Worm (Caenorhabditis elegans) whole organism, L4 larva: ENCODE measurements around the gene hpr-17.

Experiments
- D1046.2 ChIP-seq: fragments of 200-800 bp; sonication (Bioruptor generic); IDR thresholded peaks from 2 replicates; pipeline ENCODE4 v1.3.6; 2022; ENCODE audit warnings: missing genetic modification characterization, missing compliant biosample characterization
- F10B5.3 ChIP-seq: sonication (generic microtip); optimal IDR thresholded peaks from 2 replicates; lab custom pipeline; 2016; ENCODE audit warnings: mild to moderate bottlenecking, missing genetic modification characterization, missing compliant biosample characterization
- F26F4.8 ChIP-seq: fragments of 200-800 bp; sonication (Bioruptor generic); conservative IDR thresholded peaks from 2 replicates; pipeline ENCODE4 v1.3.6; 2022; ENCODE audit warnings: missing genetic modification characterization, missing compliant biosample characterization
- F37D6.2 ChIP-seq: sonication (generic microtip); optimal IDR thresholded peaks from 2 replicates; lab custom pipeline; 2016; ENCODE audit warnings: mild to moderate bottlenecking, missing genetic modification characterization, missing compliant biosample characterization
- T26A8.4 ChIP-seq: fragments of 200-800 bp; sonication (Bioruptor generic); IDR thresholded peaks from 2 replicates; pipeline ENCODE4 v1.3.6; 2022; ENCODE audit warnings: missing genetic modification characterization, missing compliant biosample characterization
- Y105C5A.15 ChIP-seq: fragments of 200-800 bp; sonication (Bioruptor generic); IDR thresholded peaks from 2 replicates; pipeline ENCODE4 v1.3.6; 2022; ENCODE audit warnings: missing genetic modification characterization, missing compliant biosample characterization
- Y48G9A.11 ChIP-seq: fragments of 200-800 bp; sonication (Bioruptor generic); IDR thresholded peaks from 2 replicates; pipeline ENCODE4 v1.3.6; 2022; ENCODE audit warnings: missing genetic modification reagents, missing genetic modification characterization, missing compliant biosample characterization
- ZK337.2 ChIP-seq: fragments of 200-800 bp; sonication (Bioruptor generic); IDR thresholded peaks from 2 replicates; pipeline ENCODE4 v1.3.6; 2022; ENCODE audit warnings: missing genetic modification reagents, missing genetic modification characterization, missing compliant biosample characterization
- aha-1 ChIP-seq: fragments of 150-350 bp; peaks from one replicate; lab custom pipeline; 2014; ENCODE audit warnings: missing biosample characterization, missing genetic modification characterization
- aly-2 ChIP-seq: sonication (generic microtip); optimal IDR thresholded peaks from 2 replicates; lab custom pipeline; 2018; ENCODE audit warnings: missing biosample characterization, missing genetic modification characterization
- ceh-44 ChIP-seq: fragments of 200-800 bp; sonication (Bioruptor generic); IDR thresholded peaks from 2 replicates; pipeline ENCODE4 v1.3.6; 2022; ENCODE audit warnings: missing genetic modification reagents, missing genetic modification characterization, missing compliant biosample characterization
- ceh-62 ChIP-seq: sonication (generic microtip); optimal IDR thresholded peaks from 2 replicates; lab custom pipeline; 2017; ENCODE audit warnings: missing biosample characterization, missing genetic modification characterization
- ces-1 ChIP-seq: fragments of 150-350 bp; sonication (generic microtip); optimal IDR thresholded peaks from 4 replicates; lab custom pipeline; 2014; ENCODE audit warnings: missing biosample characterization, missing genetic modification reagents, missing genetic modification characterization
- cey-2 ChIP-seq: sonication (generic microtip); optimal IDR thresholded peaks from 3 replicates; lab custom pipeline; 2017; ENCODE audit warnings: missing genetic modification characterization, mild to moderate bottlenecking, missing compliant biosample characterization, antibody characterized with exemption, borderline replicate concordance; ENCODE audit not compliant: insufficient read depth
- daf-19 ChIP-seq: fragments of 200-800 bp; sonication (Bioruptor generic); conservative IDR thresholded peaks from 2 replicates; pipeline ENCODE4 v1.3.6; 2022; ENCODE audit warnings: missing genetic modification characterization, missing compliant biosample characterization
- daf-8 ChIP-seq: fragments of 200-800 bp; sonication (Bioruptor generic); IDR thresholded peaks from 2 replicates; pipeline ENCODE4 v1.3.6; 2022; ENCODE audit warnings: missing genetic modification characterization, missing compliant biosample characterization
- dmd-6 ChIP-seq: fragments of 200-800 bp; sonication (Bioruptor generic); IDR thresholded peaks from 2 replicates; pipeline ENCODE4 v1.3.6; 2022; ENCODE audit warnings: missing genetic modification reagents, missing genetic modification characterization, missing compliant biosample characterization
- dmd-9 ChIP-seq: fragments of 200-800 bp; sonication (Bioruptor generic); IDR thresholded peaks from 2 replicates; pipeline ENCODE4 v1.3.6; 2022; ENCODE audit warnings: missing genetic modification reagents, missing genetic modification characterization, missing compliant biosample characterization
- egl-27 ChIP-seq: sonication (generic microtip); optimal IDR thresholded peaks from 3 replicates; lab custom pipeline; 2017; ENCODE audit warnings: missing biosample characterization, missing genetic modification reagents, missing genetic modification characterization
- egl-43 ChIP-seq: fragments of 200-800 bp; sonication (Bioruptor generic); IDR thresholded peaks from 2 replicates; pipeline ENCODE4 v1.3.6; 2022; ENCODE audit warnings: missing genetic modification reagents, missing genetic modification characterization, missing compliant biosample characterization
- fos-1 ChIP-seq: fragments of 150-350 bp; optimal IDR thresholded peaks from 2 replicates; lab custom pipeline; 2014; ENCODE audit warnings: missing biosample characterization, missing genetic modification characterization
- hif-1 ChIP-seq, 2 experiments: sonication (generic microtip); optimal IDR thresholded peaks; 2 replicates each; lab custom pipeline; 2016 to 2017; ENCODE audit warnings: missing compliant biosample characterization in 2 of 2, missing genetic modification characterization in 2 of 2, missing genetic modification reagents in 2 of 2, missing genotype in 2 of 2, mild to moderate bottlenecking in 1 of 2
- hlh-30 ChIP-seq: sonication (generic microtip); optimal IDR thresholded peaks from 2 replicates; lab custom pipeline; 2017; ENCODE audit warnings: antibody characterized with exemption, mild to moderate bottlenecking, missing genetic modification characterization, missing compliant biosample characterization; ENCODE audit not compliant: insufficient read depth
- hmg-1.1 ChIP-seq: fragments of 200-800 bp; sonication (Bioruptor generic); IDR thresholded peaks from 2 replicates; pipeline ENCODE4 v1.3.6; 2022; ENCODE audit warnings: missing genetic modification reagents, missing genetic modification characterization, missing compliant biosample characterization
- jun-1 ChIP-seq: fragments of 150-350 bp; optimal IDR thresholded peaks from 2 replicates; lab custom pipeline; 2014; ENCODE audit warnings: missing biosample characterization, missing genetic modification reagents, missing genetic modification characterization
- lin-1 ChIP-seq: fragments of 200-800 bp; sonication (Bioruptor generic); IDR thresholded peaks from 2 replicates; pipeline ENCODE4 v1.3.6; 2022; ENCODE audit warnings: missing genetic modification reagents, missing genetic modification characterization, missing compliant biosample characterization
- lin-13 ChIP-seq: fragments of 150-350 bp; optimal IDR thresholded peaks from 2 replicates; lab custom pipeline; 2014; ENCODE audit warnings: missing biosample characterization, missing genetic modification reagents, missing genetic modification characterization
- lin-15B ChIP-seq: fragments of 150-350 bp; sonication (generic microtip); optimal IDR thresholded peaks from 3 replicates; lab custom pipeline; 2014; ENCODE audit warnings: missing biosample characterization, missing genetic modification characterization
- lin-29 ChIP-seq: fragments of 200-800 bp; sonication (Bioruptor generic); IDR thresholded peaks from 2 replicates; pipeline ENCODE4 v1.3.6; 2022; ENCODE audit warnings: missing genetic modification reagents, missing genetic modification characterization, missing compliant biosample characterization
- lin-38 ChIP-seq: fragments of 200-800 bp; sonication (Bioruptor generic); IDR thresholded peaks from 2 replicates; pipeline ENCODE4 v1.3.6; 2022; ENCODE audit warnings: missing genetic modification reagents, missing genetic modification characterization, missing compliant biosample characterization
- madf-5 ChIP-seq, 2 experiments: fragments of 200-800 bp; sonication (Bioruptor generic); IDR thresholded peaks; 2 replicates each; pipeline ENCODE4 v1.3.6; 2022; ENCODE audit warnings: missing compliant biosample characterization in 2 of 2, missing genetic modification characterization in 2 of 2
- madf-9 ChIP-seq: fragments of 200-800 bp; sonication (Bioruptor generic); conservative IDR thresholded peaks from 2 replicates; pipeline ENCODE4 v1.3.6; 2022; ENCODE audit warnings: missing genetic modification reagents, missing genetic modification characterization, missing compliant biosample characterization
- mes-2 ChIP-seq: sonication (generic microtip); optimal IDR thresholded peaks from 2 replicates; lab custom pipeline; 2016; ENCODE audit warnings: missing genotype, mild to moderate bottlenecking, missing genetic modification characterization, missing compliant biosample characterization; ENCODE audit not compliant: poor library complexity, severe bottlenecking
- mxl-3 ChIP-seq: fragments of 200-800 bp; sonication (Bioruptor generic); optimal IDR thresholded peaks from 2 replicates; lab custom pipeline; 2018; ENCODE audit warnings: mild to moderate bottlenecking, missing genetic modification characterization, missing compliant biosample characterization
- nhr-10 ChIP-seq: fragments of 150-350 bp; optimal IDR thresholded peaks from 2 replicates; lab custom pipeline; 2014; ENCODE audit warnings: missing biosample characterization, missing genetic modification characterization
- nhr-102 ChIP-seq: sonication (generic microtip); optimal IDR thresholded peaks from 2 replicates; lab custom pipeline; 2016; ENCODE audit warnings: mild to moderate bottlenecking, missing genetic modification characterization, moderate library complexity, missing compliant biosample characterization
- nhr-111 ChIP-seq: fragments of 200-800 bp; sonication (Bioruptor generic); optimal IDR thresholded peaks from 2 replicates; lab custom pipeline; 2018; ENCODE audit warnings: mild to moderate bottlenecking, missing genetic modification characterization, missing compliant biosample characterization
- nhr-237 ChIP-seq: sonication (generic microtip); optimal IDR thresholded peaks from 2 replicates; lab custom pipeline; 2017; ENCODE audit warnings: missing biosample characterization, missing genetic modification characterization
- nhr-25 ChIP-seq: sonication (generic microtip); optimal IDR thresholded peaks from 2 replicates; lab custom pipeline; 2017; ENCODE audit warnings: missing genetic modification characterization, mild to moderate bottlenecking, missing compliant biosample characterization, antibody characterized with exemption, moderate library complexity, borderline replicate concordance; ENCODE audit not compliant: insufficient read depth
- nhr-28 ChIP-seq: fragments of 150-350 bp; optimal IDR thresholded peaks from 2 replicates; lab custom pipeline; 2014; ENCODE audit warnings: missing biosample characterization, missing genetic modification characterization
- nhr-76 ChIP-seq: fragments of 150-350 bp; optimal IDR thresholded peaks from 2 replicates; lab custom pipeline; 2014; ENCODE audit warnings: missing biosample characterization, missing genetic modification characterization
- pqm-1 ChIP-seq: sonication (generic microtip); optimal IDR thresholded peaks from 2 replicates; lab custom pipeline; 2017; ENCODE audit warnings: missing biosample characterization, missing genetic modification characterization
- skn-1 ChIP-seq: fragments of 150-350 bp; optimal IDR thresholded peaks from 2 replicates; lab custom pipeline; 2014; ENCODE audit warnings: missing biosample characterization, missing genetic modification characterization
- snpc-4 ChIP-seq: fragments of 150-350 bp; optimal IDR thresholded peaks from 2 replicates; lab custom pipeline; 2014; ENCODE audit warnings: missing biosample characterization, missing genetic modification characterization
- spr-1 ChIP-seq: sonication (generic microtip); optimal IDR thresholded peaks from 2 replicates; lab custom pipeline; 2016; ENCODE audit warnings: mild to moderate bottlenecking, missing genetic modification characterization, missing compliant biosample characterization
- tag-97 ChIP-seq: fragments of 200-800 bp; sonication (Bioruptor generic); IDR thresholded peaks from 2 replicates; pipeline ENCODE4 v1.3.6; 2022; ENCODE audit warnings: missing genetic modification characterization, missing compliant biosample characterization
- unc-39 ChIP-seq: sonication (generic microtip); optimal IDR thresholded peaks from 2 replicates; lab custom pipeline; 2017; ENCODE audit warnings: missing biosample characterization, missing genetic modification characterization
- vab-7 ChIP-seq: fragments of 200-800 bp; sonication (Bioruptor generic); IDR thresholded peaks from 2 replicates; pipeline ENCODE4 v1.3.6; 2022; ENCODE audit warnings: missing genetic modification reagents, missing genetic modification characterization, missing compliant biosample characterization
- zag-1 ChIP-seq: fragments of 150-350 bp; optimal IDR thresholded peaks from 2 replicates; lab custom pipeline; 2014; ENCODE audit warnings: missing biosample characterization, missing genetic modification characterization
- zfp-2 ChIP-seq: sonication (generic microtip); optimal IDR thresholded peaks from 2 replicates; lab custom pipeline; 2016; ENCODE audit warnings: mild to moderate bottlenecking, missing genetic modification characterization, missing compliant biosample characterization
- zfp-3 ChIP-seq: fragments of 200-800 bp; sonication (Bioruptor generic); conservative IDR thresholded peaks from 2 replicates; pipeline ENCODE4 v1.3.6; 2022; ENCODE audit warnings: missing genetic modification reagents, missing genetic modification characterization, missing compliant biosample characterization
- ztf-11 ChIP-seq: fragments of 150-350 bp; optimal IDR thresholded peaks from 2 replicates; lab custom pipeline; 2014; ENCODE audit warnings: missing biosample characterization, missing genetic modification characterization
- ztf-7 ChIP-seq: fragments of 150-350 bp; optimal IDR thresholded peaks from 2 replicates; lab custom pipeline; 2014; ENCODE audit warnings: missing biosample characterization, missing genetic modification characterization

hpr-17 gene

ce11 chrII:13195163-13195562, 38.3 kb upstream of the hpr-17 start, which contains the start of gene lec-1 (continued):
- TF ChIP-seq hmg-1.1 (peak; percentile 67), ceh-62 (tag; lab: Kevin White, UChicago) (no peak), cey-2 (no peak), nhr-102 (tag; lab: Kevin White, UChicago) (no peak), ceh-44 (no peak), aha-1 (tag; lab: Kevin White, UChicago) (peak; percentile 85), lin-1 (no peak), ces-1 (GFP tag; lab: Kevin White, UChicago) (no peak), nhr-111 (GFP tag; lab: Kevin White, UChicago) (no peak), nhr-28 (tag; lab: Kevin White, UChicago) (peak; percentile 63), madf-9 (GFP tag; lab: Robert Waterston, UW) (no peak), F26F4.8 (GFP tag; lab: Robert Waterston, UW) (no peak), ztf-11 (tag; lab: Kevin White, UChicago) (no peak), egl-27 (no peak), tag-97 (GFP tag; lab: Robert Waterston, UW) (no peak), zag-1 (tag; lab: Kevin White, UChicago) (no peak), unc-39 (no peak), fos-1 (no peak), pqm-1 (tag; lab: Kevin White, UChicago) (peak; percentile 49), F10B5.3 (tag; lab: Kevin White, UChicago) (no peak), nhr-10 (tag; lab: Kevin White, UChicago) (no peak), daf-19 (GFP tag; lab: Robert Waterston, UW) (no peak), aly-2 (no peak), dmd-9 (GFP tag; lab: Robert Waterston, UW) (no peak), ZK337.2 (no peak), zfp-2 (tag; lab: Kevin White, UChicago) (no peak), ztf-7 (no peak), mxl-3 (peak; percentile 51), mes-2 (tag; lab: Kevin White, UChicago) (peak; percentile 60), F37D6.2 (tag; lab: Kevin White, UChicago) (no peak), jun-1 (tag; lab: Kevin White, UChicago) (no peak), skn-1 (tag; lab: Kevin White, UChicago) (no peak), nhr-76 (no peak), egl-43 (GFP tag; lab: Robert Waterston, UW) (no peak), daf-8 (GFP tag; lab: Robert Waterston, UW) (no peak), Y48G9A.11 (GFP tag; lab: Robert Waterston, UW) (no peak), lin-15B (tag; lab: Kevin White, UChicago) (no peak), lin-29 (GFP tag; lab: Robert Waterston, UW) (no peak), lin-13 (GFP tag; lab: Kevin White, UChicago) (peak; percentile 11), snpc-4 (no peak), zfp-3 (GFP tag; lab: Robert Waterston, UW) (no peak), dmd-6 (GFP tag; lab: Robert Waterston, UW) (peak; percentile 37; the same call in 1 of the 2 replicates), lin-38 (peak; percentile 37; the same call in 1 of the 2 replicates), T26A8.4 (GFP tag; lab: Robert Waterston, UW) (no peak), hlh-30 (peak; percentile 45), nhr-25 (tag; lab: Kevin White, UChicago) (no peak), madf-5 (GFP tag; IDR thresholded peaks at IDR 0.05; lab: Robert Waterston, UW) (no peak), spr-1 (tag; lab: Kevin White, UChicago) (no peak), Y105C5A.15 (no peak), hif-1 (tag; optimal IDR thresholded peaks at IDR 0.05; lab: Kevin White, UChicago) (peak in 1 of 2 experiments; percentile 3), D1046.2 (GFP tag; lab: Robert Waterston, UW) (no peak), vab-7 (GFP tag; lab: Robert Waterston, UW) (no peak), nhr-237 (no peak)
